Worm (Caenorhabditis elegans) whole organism, early embryonic: ENCODE measurements around the gene F48G7.8.

ENCODE experiments used
- B0310.2 ChIP-seq: sonication (generic microtip); optimal IDR thresholded peaks from 2 replicates; lab custom pipeline; 2016; ENCODE audit warnings: mild to moderate bottlenecking, missing genetic modification characterization, missing compliant biosample characterization
- F13C5.2 ChIP-seq: sonication (generic microtip); optimal IDR thresholded peaks from 2 replicates; lab custom pipeline; 2017; ENCODE audit warnings: mild to moderate bottlenecking, missing genetic modification characterization, inconsistent platforms, missing compliant biosample characterization
- aly-1 ChIP-seq: sonication (generic microtip); optimal IDR thresholded peaks from 2 replicates; lab custom pipeline; 2016; ENCODE audit warnings: missing genetic modification characterization, missing compliant biosample characterization
- ama-1 ChIP-seq: fragments of 150-350 bp; optimal IDR thresholded peaks from 2 replicates; lab custom pipeline; 2014
- ceh-13 ChIP-seq: fragments of 200-800 bp; sonication (Bioruptor generic); optimal IDR thresholded peaks from 2 replicates; lab custom pipeline; 2018; ENCODE audit warnings: mild to moderate bottlenecking, missing genetic modification characterization, missing compliant biosample characterization
- ceh-36 ChIP-seq: sonication (generic microtip); optimal IDR thresholded peaks from 2 replicates; lab custom pipeline; 2016; ENCODE audit warnings: missing genetic modification characterization, inconsistent platforms, missing compliant biosample characterization
- ets-7 ChIP-seq: sonication (generic microtip); optimal IDR thresholded peaks from 2 replicates; lab custom pipeline; 2016; ENCODE audit warnings: missing genotype, missing genetic modification characterization, missing compliant biosample characterization
- flt-1 ChIP-seq: fragments of 200-800 bp; sonication (Bioruptor generic); IDR thresholded peaks from 2 replicates; pipeline ENCODE4 v1.3.6; 2022; ENCODE audit warnings: missing genetic modification characterization, missing compliant biosample characterization
- hmbx-1 ChIP-seq: sonication (generic microtip); optimal IDR thresholded peaks from 2 replicates; lab custom pipeline; 2016; ENCODE audit warnings: mild to moderate bottlenecking, missing genetic modification characterization, missing compliant biosample characterization
- hmg-4 ChIP-seq: fragments of 200-800 bp; sonication (Bioruptor generic); optimal IDR thresholded peaks from 2 replicates; lab custom pipeline; 2018; ENCODE audit warnings: mild to moderate bottlenecking, missing genetic modification characterization, missing compliant biosample characterization
- hnd-1 ChIP-seq: sonication (generic microtip); optimal IDR thresholded peaks from 2 replicates; lab custom pipeline; 2016; ENCODE audit warnings: missing genetic modification characterization, missing compliant biosample characterization
- pes-1 ChIP-seq: fragments of 200-800 bp; sonication (Bioruptor generic); IDR thresholded peaks from 2 replicates; pipeline ENCODE4 v1.3.6; 2022; ENCODE audit warnings: missing genetic modification reagents, missing genetic modification characterization, missing compliant biosample characterization
- scrt-1 ChIP-seq: fragments of 200-800 bp; sonication (Bioruptor generic); IDR thresholded peaks from 2 replicates; pipeline ENCODE4 v1.3.6; 2022; ENCODE audit warnings: missing genetic modification characterization, missing compliant biosample characterization
- sea-1 ChIP-seq: fragments of 200-800 bp; sonication (Bioruptor generic); conservative IDR thresholded peaks from 2 replicates; pipeline ENCODE4 v1.3.6; 2022; ENCODE audit warnings: missing genetic modification characterization, missing compliant biosample characterization
- tbx-11 ChIP-seq: fragments of 200-800 bp; sonication (Bioruptor generic); IDR thresholded peaks from 2 replicates; pipeline ENCODE4 v1.3.6; 2022; ENCODE audit warnings: missing genetic modification characterization, missing compliant biosample characterization
- tbx-37 ChIP-seq: fragments of 200-800 bp; sonication (Bioruptor generic); conservative IDR thresholded peaks from 2 replicates; pipeline ENCODE4 v1.3.6; 2022; ENCODE audit warnings: missing genetic modification reagents, missing genetic modification characterization, missing compliant biosample characterization
- tra-4 ChIP-seq: sonication (generic microtip); optimal IDR thresholded peaks from 2 replicates; lab custom pipeline; 2017; ENCODE audit warnings: missing genetic modification characterization, missing compliant biosample characterization

F48G7.8 gene

DNA sequence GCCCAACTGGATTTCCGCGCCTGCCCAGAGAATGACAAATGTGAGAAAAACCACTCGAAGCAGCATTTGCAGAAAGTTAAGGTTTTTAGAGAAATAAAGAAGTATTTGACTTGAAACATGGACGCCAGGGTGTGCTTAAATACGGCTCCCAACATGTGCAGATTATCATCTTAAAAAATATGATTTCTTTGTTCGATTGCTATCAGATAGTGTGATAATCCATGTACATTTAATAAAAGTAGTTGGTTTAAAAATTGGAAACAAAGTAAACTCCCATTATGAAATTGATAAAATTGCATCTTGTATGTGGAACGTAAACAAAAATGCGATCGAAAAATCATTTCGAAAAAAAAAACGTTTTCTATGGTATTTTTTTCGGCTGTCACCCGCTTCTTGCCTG lies at the start of gene F48G7.8:
Gene F48G7.8 (minus strand): TSS at position 101 of the 400 bp plus-strand sequence.
- TF ChIP-seq hnd-1 (tag; lab: Kevin White, UChicago): no peak

DNA sequence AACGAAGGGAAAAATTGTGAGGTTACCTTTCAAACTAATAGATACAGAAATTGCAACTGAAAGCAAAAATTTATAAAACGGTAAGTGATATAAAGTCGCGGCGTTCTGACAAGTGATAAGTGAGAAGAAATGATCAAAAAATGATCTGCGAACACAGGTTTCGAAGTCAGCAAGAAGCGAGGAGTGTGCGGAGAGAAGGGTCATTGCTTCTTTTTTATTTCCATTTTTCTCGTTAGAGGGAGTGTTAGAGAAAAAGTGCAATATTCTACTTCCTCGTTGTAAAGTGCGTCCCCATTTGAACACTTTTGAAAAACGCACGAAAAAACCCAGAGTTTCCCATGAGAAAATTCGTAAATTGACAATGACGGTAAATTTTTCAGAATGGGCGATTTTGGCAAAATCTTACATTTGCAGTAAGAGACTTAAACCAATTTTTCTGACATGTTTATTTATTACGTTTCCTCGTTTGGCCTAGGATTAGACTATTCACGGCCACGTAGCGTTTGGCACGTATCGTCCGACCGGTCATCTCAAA lies 49.1 kb upstream of the F48G7.8 start, which contains the start of the genes fbxa-72 and srx-21:
Gene fbxa-72 (minus strand): TSS at position 204 of the 535 bp plus-strand sequence.
Gene srx-21 (plus strand): TSS at position 485 of the 535 bp plus-strand sequence.
- no peak for TF ChIP-seq tbx-11 (GFP tag; lab: Robert Waterston, UW)
- TF ChIP-seq hnd-1 (tag; lab: Kevin White, UChicago): no peak
- no peak for TF ChIP-seq B0310.2
- no peak for TF ChIP-seq F13C5.2 (tag; lab: Kevin White, UChicago)
- no peak for TF ChIP-seq pes-1 (GFP tag; lab: Robert Waterston, UW)
- TF ChIP-seq scrt-1: no peak
- no peak for TF ChIP-seq tbx-37 (GFP tag; lab: Robert Waterston, UW)
- no peak for TF ChIP-seq hmg-4 (GFP tag; lab: Kevin White, UChicago)
- no peak for TF ChIP-seq sea-1 (GFP tag; lab: Robert Waterston, UW)
- TF ChIP-seq hmbx-1 (tag; lab: Kevin White, UChicago): no peak
- no peak for TF ChIP-seq tra-4 (tag; lab: Kevin White, UChicago)
- no peak for TF ChIP-seq ama-1 (lab: Kevin White, UChicago)
- TF ChIP-seq aly-1: no peak
- TF ChIP-seq ceh-36 (tag; lab: Kevin White, UChicago): no peak
- no peak for TF ChIP-seq ceh-13
- TF ChIP-seq ets-7: no peak
- no peak for TF ChIP-seq flt-1 (GFP tag; lab: Robert Waterston, UW)

DNA sequence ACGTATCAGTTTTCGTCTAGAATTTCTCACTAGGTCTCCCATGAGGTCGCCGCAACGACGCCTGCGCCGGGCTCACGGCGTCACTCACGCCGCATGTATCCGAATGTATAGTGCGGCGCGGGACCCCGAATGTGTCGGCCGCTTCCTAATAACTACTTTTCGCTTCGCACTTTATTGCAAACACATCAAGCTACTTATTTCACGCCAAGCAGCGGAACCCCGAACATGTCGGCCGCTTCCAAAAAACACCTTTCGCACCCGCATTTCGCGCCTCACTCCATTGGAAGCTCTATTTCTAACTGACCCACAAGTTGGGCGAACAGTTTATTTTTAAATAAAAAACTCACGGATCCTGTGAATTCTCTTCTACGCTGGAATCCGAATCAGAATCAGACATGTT lies 48.6 kb upstream of the F48G7.8 start:
- no peak for TF ChIP-seq F13C5.2 (tag; lab: Kevin White, UChicago)
- TF ChIP-seq scrt-1: no peak
- TF ChIP-seq flt-1 (GFP tag; lab: Robert Waterston, UW): no peak
- no peak for TF ChIP-seq tra-4 (tag; lab: Kevin White, UChicago)
- TF ChIP-seq hmg-4 (GFP tag; lab: Kevin White, UChicago): no peak
- TF ChIP-seq ceh-13: no peak
- TF ChIP-seq sea-1 (GFP tag; lab: Robert Waterston, UW): no peak
- no peak for TF ChIP-seq aly-1

DNA sequence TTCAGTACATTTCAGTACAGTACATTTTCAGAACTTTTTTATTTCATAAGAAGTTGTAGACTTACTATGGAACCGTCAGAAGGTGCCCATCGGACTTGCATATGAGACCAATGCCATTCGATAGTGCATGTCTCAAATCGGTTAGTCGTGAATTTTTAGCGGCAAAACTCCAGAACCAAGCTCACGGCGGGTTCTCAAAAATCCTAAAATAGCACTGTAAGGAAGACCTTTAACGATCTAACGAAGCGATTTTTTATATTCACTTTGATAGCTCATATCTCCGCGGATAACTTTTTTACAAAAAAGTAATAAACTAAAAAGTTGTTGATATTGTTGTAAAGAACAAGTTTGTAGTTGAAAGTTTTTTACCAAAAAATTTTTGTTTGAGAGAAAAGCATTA lies 46.7 kb upstream of the F48G7.8 start, which contains the start of gene sru-25:
Gene sru-25 (minus strand): TSS at position 101 of the 400 bp plus-strand sequence.
- TF ChIP-seq sea-1 (GFP tag; lab: Robert Waterston, UW) (no peak), tra-4 (tag; lab: Kevin White, UChicago) (no peak), hmg-4 (GFP tag; lab: Kevin White, UChicago) (no peak), B0310.2 (no peak), F13C5.2 (tag; lab: Kevin White, UChicago) (no peak), ets-7 (no peak), ama-1 (lab: Kevin White, UChicago) (no peak), ceh-36 (tag; lab: Kevin White, UChicago) (no peak), aly-1 (no peak), pes-1 (GFP tag; lab: Robert Waterston, UW) (no peak), ceh-13 (no peak)

DNA sequence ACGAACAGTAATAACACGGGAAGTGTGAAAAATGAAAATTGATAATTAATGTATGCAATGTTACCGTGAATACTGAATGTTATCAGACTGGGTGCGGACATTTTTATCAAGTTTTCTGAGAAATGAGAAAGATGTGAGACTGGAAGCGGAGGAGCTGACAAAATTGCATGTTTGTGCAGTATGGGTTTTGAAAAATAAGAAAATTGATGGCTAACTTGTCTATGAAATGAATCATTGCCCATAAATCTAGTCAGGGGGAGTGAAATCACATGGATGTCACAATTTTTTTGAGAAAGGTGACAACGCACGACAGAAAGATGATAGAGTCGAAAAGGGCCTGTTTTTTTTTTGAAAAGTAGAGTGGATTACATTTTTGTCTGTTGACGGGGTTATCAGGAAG lies 43.9 kb upstream of the F48G7.8 start, which contains the start of gene sru-24:
Gene sru-24 (minus strand): TSS at position 101 of the 400 bp plus-strand sequence.
- TF ChIP-seq ets-7 (no peak), sea-1 (GFP tag; lab: Robert Waterston, UW) (no peak), tra-4 (tag; lab: Kevin White, UChicago) (no peak), ama-1 (lab: Kevin White, UChicago) (no peak), flt-1 (GFP tag; lab: Robert Waterston, UW) (no peak), hmg-4 (GFP tag; lab: Kevin White, UChicago) (no peak)

DNA sequence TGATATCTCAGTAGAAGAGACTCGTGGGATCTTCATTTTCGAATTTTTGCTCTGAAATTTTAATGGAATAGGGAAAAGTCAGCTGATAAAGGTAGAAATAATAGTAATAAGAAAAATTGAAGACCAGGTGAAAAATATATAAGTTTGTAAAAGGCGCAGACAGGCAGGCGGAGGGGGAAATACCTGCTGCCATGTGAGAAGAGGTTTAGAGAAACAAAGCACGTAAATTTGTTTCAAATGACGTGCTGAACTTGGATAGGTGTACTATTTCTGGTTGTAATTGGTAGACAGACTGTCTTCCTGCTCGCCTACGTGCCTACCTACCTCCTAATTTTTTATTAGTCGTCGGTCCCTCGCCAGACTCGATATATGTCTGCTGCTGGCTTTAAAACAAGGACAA lies 40.0 kb upstream of the F48G7.8 start, which contains the start of gene nhr-180:
Gene nhr-180 (minus strand): TSS at position 52 of the 400 bp plus-strand sequence.
- TF ChIP-seq B0310.2 (no peak), tra-4 (tag; lab: Kevin White, UChicago) (no peak), flt-1 (GFP tag; lab: Robert Waterston, UW) (no peak), hmg-4 (GFP tag; lab: Kevin White, UChicago) (no peak), hnd-1 (tag; lab: Kevin White, UChicago) (no peak), ceh-36 (tag; lab: Kevin White, UChicago) (no peak), F13C5.2 (tag; lab: Kevin White, UChicago) (no peak), ama-1 (lab: Kevin White, UChicago) (no peak), ets-7 (no peak)

DNA sequence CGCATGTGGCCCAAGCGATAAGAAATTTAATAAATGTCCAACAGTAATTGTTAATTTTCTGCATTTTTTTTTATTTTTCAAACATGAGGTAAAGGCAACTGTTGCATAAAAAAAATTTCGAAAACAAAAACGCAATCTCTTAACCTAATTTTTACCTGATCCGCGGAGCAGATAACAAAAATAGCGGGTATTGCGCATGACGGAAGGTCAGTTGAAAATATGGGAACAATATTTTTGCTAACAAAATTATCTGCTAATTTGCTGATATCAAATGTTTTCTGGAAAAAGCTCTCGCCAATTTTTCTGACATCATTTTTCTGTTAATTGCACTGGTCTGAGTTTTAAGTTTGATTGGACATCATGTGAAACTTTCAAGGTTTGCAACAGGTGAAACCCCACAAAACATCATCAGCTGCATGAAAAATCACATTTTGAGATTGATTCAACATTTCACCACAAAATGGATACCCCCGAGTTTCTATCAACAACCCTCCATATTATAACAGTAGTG lies 36.9 kb upstream of the F48G7.8 start, which contains the start of the genes F31F4.11 and srh-266:
Gene F31F4.11 (minus strand): TSS at position 101 of the 511 bp plus-strand sequence.
Gene srh-266 (plus strand): TSS at position 461 of the 511 bp plus-strand sequence.
- TF ChIP-seq ceh-13: no peak
- TF ChIP-seq aly-1: no peak
- no peak for TF ChIP-seq ceh-36 (tag; lab: Kevin White, UChicago)
- TF ChIP-seq ama-1 (lab: Kevin White, UChicago): no peak
- no peak for TF ChIP-seq F13C5.2 (tag; lab: Kevin White, UChicago)
- TF ChIP-seq tra-4 (tag; lab: Kevin White, UChicago): no peak
- TF ChIP-seq pes-1 (GFP tag; lab: Robert Waterston, UW): no peak
- TF ChIP-seq B0310.2: no peak
- no peak for TF ChIP-seq hmbx-1 (tag; lab: Kevin White, UChicago)
- no peak for TF ChIP-seq flt-1 (GFP tag; lab: Robert Waterston, UW)
- TF ChIP-seq ets-7: no peak
- no peak for TF ChIP-seq hnd-1 (tag; lab: Kevin White, UChicago)
- no peak for TF ChIP-seq scrt-1
- TF ChIP-seq sea-1 (GFP tag; lab: Robert Waterston, UW): no peak
- no peak for TF ChIP-seq tbx-11 (GFP tag; lab: Robert Waterston, UW)
- TF ChIP-seq hmg-4 (GFP tag; lab: Kevin White, UChicago): no peak
- TF ChIP-seq tbx-37 (GFP tag; lab: Robert Waterston, UW): no peak
